Fruit fly (Drosophila melanogaster) whole organism, embryonic: Measurements from ENCODE around the gene kay.

Experiments
- Asciz ChIP-seq: fragments of 200-800 bp; sonication (Bioruptor generic); optimal IDR thresholded peaks from 2 replicates; lab custom pipeline; 2017; ENCODE audit warnings: missing biosample characterization, mild to moderate bottlenecking, missing genetic modification characterization, missing genetic modification reagents
- CG15514 ChIP-seq: fragments of 200-800 bp; sonication (Bioruptor generic); optimal IDR thresholded peaks from 3 replicates; lab custom pipeline; 2017; ENCODE audit warnings: missing biosample characterization, missing genetic modification characterization, mild to moderate bottlenecking, moderate library complexity, missing genetic modification reagents
- CG30020 ChIP-seq: fragments of 200-800 bp; optimal IDR thresholded peaks from 2 replicates; lab custom pipeline; 2019; ENCODE audit warnings: missing biosample characterization, mild to moderate bottlenecking, missing genetic modification characterization, moderate library complexity
- CG3726 ChIP-seq: fragments of 200-800 bp; sonication (Bioruptor generic); IDR thresholded peaks from 3 replicates; pipeline ENCODE4, ENCODE4 v1.3.6; 2022; ENCODE audit warnings: missing biosample characterization, missing genetic modification characterization
- CG6175 ChIP-seq: fragments of 200-800 bp; sonication (Bioruptor generic); IDR thresholded peaks from 3 replicates; pipeline ENCODE4 v1.3.6; 2022; ENCODE audit warnings: missing biosample characterization, missing genetic modification characterization
- CG6854 ChIP-seq: fragments of 200-800 bp; sonication (Bioruptor generic); optimal IDR thresholded peaks from 3 replicates; lab custom pipeline; 2017; ENCODE audit warnings: missing biosample characterization, mild to moderate bottlenecking, missing genetic modification characterization
- CG7963 ChIP-seq: fragments of 200-800 bp; sonication (Bioruptor generic); IDR thresholded peaks from 3 replicates; pipeline ENCODE4 v1.3.6; 2022; ENCODE audit warnings: missing biosample characterization, missing genetic modification characterization; ENCODE audit not compliant: partially characterized antibody
- CrebB ChIP-seq: fragments of 200-800 bp; sonication (Bioruptor generic); optimal IDR thresholded peaks from 3 replicates; lab custom pipeline; 2018; ENCODE audit warnings: missing biosample characterization, mild to moderate bottlenecking, missing genetic modification characterization
- Dll ChIP-seq: fragments of 200-800 bp; sonication (Bioruptor generic); IDR thresholded peaks from 4 replicates; pipeline ENCODE4 v1.3.6; 2022; ENCODE audit warnings: missing biosample characterization, missing genetic modification characterization; ENCODE audit not compliant: partially characterized antibody
- dmrt99B ChIP-seq: fragments of 200-800 bp; sonication (Bioruptor generic); optimal IDR thresholded peaks from 2 replicates; lab custom pipeline; 2018; ENCODE audit warnings: missing biosample characterization, mild to moderate bottlenecking, missing genetic modification characterization, moderate library complexity
- fd102C ChIP-seq: fragments of 200-800 bp; sonication (Bioruptor generic); optimal IDR thresholded peaks from 2 replicates; lab custom pipeline; 2018; ENCODE audit warnings: missing biosample characterization, mild to moderate bottlenecking, missing genetic modification characterization, moderate library complexity
- zfh1 ChIP-seq: fragments of 200-800 bp; sonication (Bioruptor generic); IDR thresholded peaks from 3 replicates; pipeline ENCODE4 v1.3.6; 2022; ENCODE audit warnings: missing biosample characterization, missing genetic modification characterization

DNA sequence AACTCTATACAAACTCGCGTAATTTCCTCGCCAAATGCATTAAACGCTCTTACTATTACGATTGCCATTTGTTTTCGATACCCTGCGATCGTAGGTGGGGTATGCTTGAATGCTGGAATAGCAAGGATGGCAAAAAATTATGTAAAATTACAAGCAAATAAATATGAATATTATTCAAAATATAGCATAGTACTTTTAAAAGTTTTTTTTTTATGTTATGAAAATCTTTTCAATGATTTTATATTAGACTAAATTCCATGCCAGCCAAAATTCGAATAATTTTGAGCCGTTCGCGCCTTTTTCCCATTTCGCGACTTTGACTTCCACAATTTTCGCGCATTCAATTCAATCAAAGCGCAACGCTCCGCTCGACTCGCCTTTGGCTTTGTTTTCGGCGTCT, 9.6 kb upstream of the kay start:
- TF ChIP-seq Asciz (GFP tag; lab: Kevin White, UChicago) (no peak), CG3726 (GFP tag; lab: Robert Waterston, UW) (no peak), CG6854 (no peak), CrebB (tag; lab: Kevin White, UChicago) (no peak), CG30020 (tag; lab: Kevin White, UChicago) (no peak), CG7963 (GFP tag; lab: Robert Waterston, UW) (no peak), Dll (GFP tag; lab: Robert Waterston, UW) (no peak), fd102C (GFP tag; lab: Kevin White, UChicago) (no peak), zfh1 (no peak), dmrt99B (tag; lab: Kevin White, UChicago) (no peak), CG6175 (GFP tag; lab: Robert Waterston, UW) (no peak), CG15514 (no peak)
